Fruit fly (Drosophila melanogaster) whole organism, embryonic: Measurements from ENCODE around the gene CG43448.
A peak's percentile ranks its signal among the peaks of the same experiment; 100 is the strongest.

Experiments used
- BEAF-32 ChIP-seq: fragments of 200-800 bp; sonication (Bioruptor generic); optimal IDR thresholded peaks from 3 replicates; lab custom pipeline; 2017; ENCODE audit warnings: missing biosample characterization, missing genetic modification characterization, mild to moderate bottlenecking, moderate library complexity, missing genetic modification reagents
- Blimp-1 ChIP-seq: fragments of 200-800 bp; sonication (Bioruptor generic); optimal IDR thresholded peaks from 3 replicates; lab custom pipeline; 2018; ENCODE audit warnings: missing biosample characterization, missing genetic modification characterization, mild to moderate bottlenecking, moderate library complexity, missing genetic modification reagents
- C15 ChIP-seq: fragments of 200-800 bp; sonication (Bioruptor generic); IDR thresholded peaks from 3 replicates; pipeline ENCODE4 v1.3.6; 2022; ENCODE audit warnings: missing biosample characterization, missing genetic modification characterization
- CG10321 ChIP-seq: fragments of 200-800 bp; sonication (Bioruptor generic); IDR thresholded peaks from 2 replicates; pipeline ENCODE4 v1.3.6; 2022; ENCODE audit warnings: missing biosample characterization, missing genetic modification characterization
- CG10543 ChIP-seq: fragments of 200-800 bp; sonication (Bioruptor generic); optimal IDR thresholded peaks from 3 replicates; lab custom pipeline; 2017; ENCODE audit warnings: missing biosample characterization, mild to moderate bottlenecking, missing genetic modification characterization, moderate library complexity
- CG10654 ChIP-seq: fragments of 200-800 bp; sonication (Bioruptor generic); optimal IDR thresholded peaks from 2 replicates; lab custom pipeline; 2016; ENCODE audit warnings: missing biosample characterization, missing genetic modification characterization
- CG11504 ChIP-seq: fragments of 200-800 bp; sonication (Bioruptor generic); optimal IDR thresholded peaks from 3 replicates; lab custom pipeline; 2019; ENCODE audit warnings: missing biosample characterization, mild to moderate bottlenecking, missing genetic modification characterization, moderate library complexity
- CG12219 ChIP-seq: fragments of 200-800 bp; sonication (Bioruptor generic); optimal IDR thresholded peaks from 3 replicates; lab custom pipeline; 2018; ENCODE audit warnings: missing biosample characterization, mild to moderate bottlenecking, missing genetic modification characterization
- CG13287 ChIP-seq: fragments of 200-800 bp; sonication (Bioruptor generic); IDR thresholded peaks from 2 replicates; pipeline ENCODE4 v1.3.6; 2022; ENCODE audit warnings: missing biosample characterization, missing genetic modification characterization; ENCODE audit not compliant: partially characterized antibody
- CG15073 ChIP-seq: fragments of 200-800 bp; sonication (Bioruptor generic); optimal IDR thresholded peaks from 2 replicates; lab custom pipeline; 2016; ENCODE audit warnings: missing biosample characterization, missing genetic modification characterization
- CG1529 ChIP-seq: fragments of 200-800 bp; sonication (Bioruptor generic); optimal IDR thresholded peaks from 3 replicates; lab custom pipeline; 2018; ENCODE audit warnings: missing biosample characterization, missing genetic modification characterization
- CG17186 ChIP-seq: fragments of 200-800 bp; sonication (Bioruptor generic); optimal IDR thresholded peaks from 3 replicates; lab custom pipeline; 2017; ENCODE audit warnings: missing biosample characterization, missing genetic modification reagents, missing genetic modification characterization
- CG2129 ChIP-seq: fragments of 200-800 bp; sonication (Bioruptor generic); IDR thresholded peaks from 2 replicates; pipeline ENCODE4 v1.3.6; 2022; ENCODE audit warnings: missing biosample characterization, missing genetic modification characterization; ENCODE audit not compliant: partially characterized antibody
- CG2199 ChIP-seq: fragments of 200-800 bp; sonication (Bioruptor generic); IDR thresholded peaks from 3 replicates; pipeline ENCODE4 v1.3.6; 2022; ENCODE audit warnings: missing biosample characterization, missing genetic modification characterization
- CG4424 ChIP-seq: fragments of 200-800 bp; sonication (Bioruptor generic); optimal IDR thresholded peaks from 3 replicates; lab custom pipeline; 2016; ENCODE audit warnings: missing biosample characterization, missing genetic modification characterization
- CG7987 ChIP-seq: fragments of 200-800 bp; sonication (Bioruptor generic); optimal IDR thresholded peaks from 2 replicates; lab custom pipeline; 2018; ENCODE audit warnings: missing biosample characterization, mild to moderate bottlenecking, missing genetic modification characterization, moderate library complexity
- CG8290 ChIP-seq, 3 experiments: fragments of 200-800 bp; sonication (Bioruptor generic); optimal IDR thresholded peaks; 2 replicates each; lab custom pipeline; 2016 to 2019; ENCODE audit warnings: missing biosample characterization in 3 of 3, missing genetic modification characterization in 3 of 3, mild to moderate bottlenecking in 2 of 3, moderate library complexity in 1 of 3
- CG8944 ChIP-seq: fragments of 200-800 bp; sonication (Bioruptor generic); optimal IDR thresholded peaks from 3 replicates; lab custom pipeline; 2016; ENCODE audit warnings: missing biosample characterization, missing genetic modification characterization
- CG9876 ChIP-seq: fragments of 200-800 bp; sonication (Bioruptor generic); optimal IDR thresholded peaks from 2 replicates; lab custom pipeline; 2016; ENCODE audit warnings: missing biosample characterization, missing genetic modification characterization
- CTCF ChIP-seq: fragments of 200-800 bp; sonication (Bioruptor generic); optimal IDR thresholded peaks from 2 replicates; lab custom pipeline; 2017; ENCODE audit warnings: missing biosample characterization, mild to moderate bottlenecking, missing genetic modification characterization, moderate library complexity
- Chrac-16 ChIP-seq: fragments of 200-800 bp; sonication (Bioruptor generic); optimal IDR thresholded peaks from 3 replicates; lab custom pipeline; 2016; ENCODE audit warnings: missing biosample characterization, missing genetic modification characterization
- D19A ChIP-seq: fragments of 200-800 bp; optimal IDR thresholded peaks from 3 replicates; lab custom pipeline; 2019; ENCODE audit warnings: missing biosample characterization, mild to moderate bottlenecking, missing genetic modification characterization, moderate library complexity
- Dll ChIP-seq: fragments of 200-800 bp; sonication (Bioruptor generic); IDR thresholded peaks from 4 replicates; pipeline ENCODE4 v1.3.6; 2022; ENCODE audit warnings: missing biosample characterization, missing genetic modification characterization; ENCODE audit not compliant: partially characterized antibody
- E2f2 ChIP-seq: fragments of 200-800 bp; sonication (Bioruptor generic); IDR thresholded peaks from 2 replicates; pipeline ENCODE4 v1.3.6; 2022; ENCODE audit warnings: missing biosample characterization, missing genetic modification characterization
- GATAe ChIP-seq: fragments of 200-800 bp; sonication (Bioruptor generic); conservative IDR thresholded peaks from 2 replicates; pipeline ENCODE4 v1.3.6; 2022; ENCODE audit warnings: missing biosample characterization, missing genetic modification characterization
- Gsc ChIP-seq: fragments of 200-800 bp; sonication (Bioruptor generic); IDR thresholded peaks from 2 replicates; pipeline ENCODE4 v1.3.6; 2022; ENCODE audit warnings: missing biosample characterization, missing genetic modification characterization
- H2.0 ChIP-seq: fragments of 200-800 bp; sonication (Bioruptor generic); IDR thresholded peaks from 2 replicates; pipeline ENCODE4 v1.3.6; 2022; ENCODE audit warnings: missing biosample characterization, missing genetic modification characterization
- HLHmδ ChIP-seq: fragments of 200-800 bp; sonication (Bioruptor generic); optimal IDR thresholded peaks from 2 replicates; lab custom pipeline; 2018; ENCODE audit warnings: missing biosample characterization, mild to moderate bottlenecking, missing genetic modification characterization, moderate library complexity
- MTF-1 ChIP-seq: fragments of 200-800 bp; sonication (Bioruptor generic); optimal IDR thresholded peaks from 2 replicates; lab custom pipeline; 2018; ENCODE audit warnings: missing biosample characterization, mild to moderate bottlenecking, missing genetic modification characterization, borderline replicate concordance
- Med ChIP-seq: fragments of 200-800 bp; sonication (Bioruptor generic); peaks from one replicate; lab custom pipeline; 2016; ENCODE audit warnings: missing biosample characterization, missing genetic modification characterization, mild to moderate bottlenecking, inconsistent platforms, moderate library complexity
- NC2α ChIP-seq: fragments of 200-800 bp; sonication (Bioruptor generic); optimal IDR thresholded peaks from 2 replicates; lab custom pipeline; 2016; ENCODE audit warnings: missing biosample characterization, missing genetic modification characterization
- Rfx ChIP-seq: fragments of 200-800 bp; sonication (Bioruptor generic); IDR thresholded peaks from 2 replicates; pipeline ENCODE4 v1.3.6; 2022; ENCODE audit warnings: missing biosample characterization, missing genetic modification characterization
- Sox102F ChIP-seq: fragments of 200-800 bp; sonication (Bioruptor generic); optimal IDR thresholded peaks from 2 replicates; lab custom pipeline; 2018; ENCODE audit warnings: missing biosample characterization, mild to moderate bottlenecking, missing genetic modification characterization, moderate library complexity
- Xbp1 ChIP-seq: fragments of 200-800 bp; sonication (Bioruptor generic); optimal IDR thresholded peaks from 3 replicates; lab custom pipeline; 2016; ENCODE audit warnings: missing biosample characterization, mild to moderate bottlenecking, missing genetic modification characterization
- Xrp1 ChIP-seq: fragments of 200-800 bp; sonication (Bioruptor generic); IDR thresholded peaks from 2 replicates; pipeline ENCODE4 v1.3.6; 2022; ENCODE audit warnings: missing biosample characterization, missing genetic modification characterization
- YL-1 ChIP-seq: fragments of 200-800 bp; sonication (Bioruptor generic); optimal IDR thresholded peaks from 3 replicates; lab custom pipeline; 2017; ENCODE audit warnings: missing biosample characterization, mild to moderate bottlenecking, missing genetic modification characterization
- abd-A ChIP-seq: fragments of 200-800 bp; sonication (Bioruptor generic); optimal IDR thresholded peaks from 3 replicates; lab custom pipeline; 2019; ENCODE audit warnings: missing biosample characterization, mild to moderate bottlenecking, missing genetic modification characterization, moderate library complexity
- amos ChIP-seq: fragments of 200-800 bp; sonication (Bioruptor generic); IDR thresholded peaks from 2 replicates; pipeline ENCODE4 v1.3.6; 2022; ENCODE audit warnings: missing biosample characterization, missing genetic modification characterization; ENCODE audit not compliant: partially characterized antibody
- cas ChIP-seq: fragments of 200-800 bp; sonication (Bioruptor generic); IDR thresholded peaks from 2 replicates; pipeline ENCODE4 v1.3.6; 2022; ENCODE audit warnings: missing biosample characterization, missing genetic modification characterization
- chn ChIP-seq: fragments of 200-800 bp; sonication (Bioruptor generic); optimal IDR thresholded peaks from 2 replicates; lab custom pipeline; 2016; ENCODE audit warnings: missing biosample characterization, missing genetic modification characterization
- ham ChIP-seq: fragments of 200-800 bp; sonication (Bioruptor generic); IDR thresholded peaks from 2 replicates; pipeline ENCODE4 v1.3.6; 2022; ENCODE audit warnings: missing biosample characterization, missing genetic modification characterization
- her ChIP-seq: fragments of 200-800 bp; sonication (Bioruptor generic); optimal IDR thresholded peaks from 2 replicates; lab custom pipeline; 2016; ENCODE audit warnings: missing biosample characterization, missing genetic modification characterization
- kay ChIP-seq: fragments of 200-800 bp; sonication (Bioruptor generic); optimal IDR thresholded peaks from 2 replicates; lab custom pipeline; 2016; ENCODE audit warnings: missing biosample characterization, missing genetic modification characterization
- kni ChIP-seq: fragments of 200-800 bp; sonication (Bioruptor generic); optimal IDR thresholded peaks from 3 replicates; lab custom pipeline; 2017; ENCODE audit warnings: mild to moderate bottlenecking, missing biosample characterization, missing genetic modification reagents, missing genetic modification characterization
- nerfin-2 ChIP-seq: fragments of 200-800 bp; sonication (Bioruptor generic); IDR thresholded peaks from 2 replicates; pipeline ENCODE4 v1.3.6; 2022; ENCODE audit warnings: missing biosample characterization, missing genetic modification characterization; ENCODE audit not compliant: partially characterized antibody
- peb ChIP-seq: fragments of 200-800 bp; sonication (Bioruptor generic); IDR thresholded peaks from 2 replicates; pipeline ENCODE4 v1.3.6; 2022; ENCODE audit warnings: missing biosample characterization, missing genetic modification characterization
- sc ChIP-seq, 3 experiments: fragments of >200 bp in 2 of 3; fragments of 200-800 bp in 1 of 3; sonication (Bioruptor generic) in 1 of 3; optimal IDR thresholded peaks; 2 replicates in 2 of 3; 3 replicates in 1 of 3; lab custom pipeline; 2017; ENCODE audit warnings: mild to moderate bottlenecking in 1 of 3, missing biosample characterization in 1 of 3, missing genetic modification characterization in 1 of 3, missing genetic modification reagents in 1 of 3
- sens ChIP-seq: fragments of 200-800 bp; sonication (Bioruptor generic); peaks from one replicate; lab custom pipeline; 2016; ENCODE audit warnings: missing biosample characterization, missing genetic modification characterization
- vvl ChIP-seq: fragments of 200-800 bp; sonication (Bioruptor generic); IDR thresholded peaks from 2 replicates; pipeline ENCODE4 v1.3.6; 2022; ENCODE audit warnings: missing biosample characterization, missing genetic modification characterization
- z ChIP-seq: fragments of 200-800 bp; sonication (Bioruptor generic); IDR thresholded peaks from 3 replicates; pipeline ENCODE4 v1.3.6; 2022; ENCODE audit warnings: missing biosample characterization, missing genetic modification characterization

CG43448 gene

DNA sequence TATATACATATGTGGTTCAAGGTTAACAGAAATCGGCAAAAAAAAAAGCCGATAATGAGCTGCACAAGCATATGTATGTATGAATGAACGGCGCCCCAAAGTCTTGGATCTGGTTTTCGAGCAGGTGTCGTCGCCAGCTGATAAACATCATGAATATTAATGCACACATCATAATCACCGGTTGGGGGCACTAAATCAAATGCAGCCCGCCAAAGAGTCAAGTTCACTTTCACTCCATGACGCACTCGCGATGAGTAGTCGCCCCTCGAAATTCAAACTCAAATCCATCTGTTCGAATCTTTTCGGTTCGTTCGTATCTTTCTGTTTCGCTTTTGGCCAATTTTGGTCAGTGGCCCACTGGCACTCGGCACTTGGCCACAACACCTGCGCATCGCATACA lies 2.7 kb upstream of the CG43448 start:
- TF ChIP-seq Gsc = no peak
- no peak for TF ChIP-seq CG4424 (GFP tag; lab: Kevin White, UChicago)
- TF ChIP-seq z (GFP tag; lab: Robert Waterston, UW) = peak; percentile 44; the same call in 1 of the 3 replicates
- no peak for TF ChIP-seq ham (GFP tag; lab: Robert Waterston, UW)
- peak; percentile 14 for TF ChIP-seq abd-A (tag; lab: Kevin White, UChicago)
- peak; percentile 8 for TF ChIP-seq kni (GFP tag; lab: Kevin White, UChicago)
- TF ChIP-seq peb (GFP tag; lab: Robert Waterston, UW) = no peak
- peak; percentile 74 for TF ChIP-seq Blimp-1
- TF ChIP-seq CG13287 (GFP tag; lab: Robert Waterston, UW) = no peak
- no peak for TF ChIP-seq Sox102F
- no peak for TF ChIP-seq CG2129 (GFP tag; lab: Robert Waterston, UW)
- TF ChIP-seq nerfin-2 (GFP tag; lab: Robert Waterston, UW) = 0 out of 2 replicates have a peak, but pooled peaks have one; percentile 31
- TF ChIP-seq CG10654 (GFP tag; lab: Kevin White, UChicago) = no peak
- TF ChIP-seq CG8944 (GFP tag; lab: Kevin White, UChicago) = no peak
- no peak for TF ChIP-seq E2f2
- TF ChIP-seq vvl (GFP tag; lab: Robert Waterston, UW) = peak; percentile 72
- TF ChIP-seq CG7987 = no peak
- no peak for TF ChIP-seq CG9876 (GFP tag; lab: Kevin White, UChicago)
- no peak for TF ChIP-seq C15 (GFP tag; lab: Robert Waterston, UW)
- TF ChIP-seq, all 482 proteins: peak for 6

dm6 chr3R:30236994-30237393 lies 540 bp downstream of the CG43448 start:
- TF ChIP-seq sc (optimal IDR thresholded peaks at IDR 0.05; lab: Kevin White, UChicago) (no peak), sc (GFP tag; optimal IDR thresholded peaks at IDR 0.05; lab: Kevin White, UChicago) (no peak), CG15073 (GFP tag; lab: Kevin White, UChicago) (peak; percentile 98), CG17186 (no peak), Med (peak; percentile 39), her (GFP tag; lab: Kevin White, UChicago) (no peak), amos (GFP tag; lab: Robert Waterston, UW) (no peak), Chrac-16 (no peak), sens (GFP tag; lab: Kevin White, UChicago) (no peak), YL-1 (no peak), Rfx (peak; percentile 44; the same call in 1 of the 2 replicates), Xrp1 (GFP tag; lab: Robert Waterston, UW) (no peak), CG8290 (GFP tag; optimal IDR thresholded peaks at IDR 0.05; lab: Kevin White, UChicago) (no peak), CG8290 (tag; optimal IDR thresholded peaks at IDR 0.05; lab: Kevin White, UChicago) (peak in 1 of 2 experiments; percentile 23), HLHmδ (GFP tag; lab: Kevin White, UChicago) (no peak), D19A (tag; lab: Kevin White, UChicago) (no peak), chn (GFP tag; lab: Kevin White, UChicago) (no peak), cas (GFP tag; lab: Robert Waterston, UW) (no peak), CG1529 (GFP tag; lab: Kevin White, UChicago) (no peak), kay (GFP tag; lab: Kevin White, UChicago) (no peak), MTF-1 (no peak), Xbp1 (peak; percentile 32), H2.0 (0 out of 2 replicates have a peak, but pooled peaks have one; percentile 17), CG10321 (GFP tag; lab: Robert Waterston, UW) (no peak), CG9876 (GFP tag; lab: Kevin White, UChicago) (no peak), GATAe (GFP tag; lab: Robert Waterston, UW) (no peak), NC2α (GFP tag; lab: Kevin White, UChicago) (no peak), CG11504 (tag; lab: Kevin White, UChicago) (no peak), Dll (GFP tag; lab: Robert Waterston, UW) (no peak), CTCF (peak; percentile 28), CG12219 (GFP tag; lab: Kevin White, UChicago) (no peak), CG2199 (GFP tag; lab: Robert Waterston, UW) (peak; percentile 84; the same call in 2 of the 3 replicates), BEAF-32 (no peak), CG10543 (GFP tag; lab: Kevin White, UChicago) (no peak)
